Fruit fly (Drosophila melanogaster) S2 (cell line): ENCODE measurements around the gene CG6443.

Experiments
- CG8478 ChIP-seq: fragments of >200 bp; optimal IDR thresholded peaks from 2 replicates; lab custom pipeline; 2018
- CTCF ChIP-seq, 2 experiments: fragments of >200 bp; optimal IDR thresholded peaks; 2 replicates each; lab custom pipeline; 2018

CG6443 gene

DNA sequence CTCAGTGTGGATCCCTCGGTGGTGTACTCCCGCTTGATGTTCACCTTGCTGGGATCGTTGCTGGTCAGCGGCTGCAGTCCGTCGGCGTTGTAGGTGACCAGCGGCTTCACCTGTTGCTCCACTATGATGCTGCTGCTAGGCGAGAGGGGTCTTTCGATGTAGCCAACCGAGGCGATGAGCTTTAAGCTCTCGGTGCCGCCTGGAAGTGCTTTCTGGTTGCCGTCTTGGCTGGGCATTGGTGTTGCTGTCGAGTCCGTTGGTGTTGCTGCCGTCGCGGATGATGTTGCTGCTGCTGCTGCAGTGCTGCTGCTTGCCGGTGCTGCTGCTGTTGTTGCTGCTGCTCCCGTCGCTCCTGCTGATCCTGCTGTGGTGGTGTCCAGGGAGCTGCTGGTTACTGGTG, 45.3 kb downstream of the CG6443 start:
- no peak for TF ChIP-seq CTCF (optimal IDR thresholded peaks at IDR 0.05; lab: Kevin White, UChicago)
- no peak for TF ChIP-seq CG8478 (lab: Kevin White, UChicago)
